Worm (Caenorhabditis elegans): ENCODE measurements around the gene R06F6.12.

The R06F6.12 gene

DNA sequence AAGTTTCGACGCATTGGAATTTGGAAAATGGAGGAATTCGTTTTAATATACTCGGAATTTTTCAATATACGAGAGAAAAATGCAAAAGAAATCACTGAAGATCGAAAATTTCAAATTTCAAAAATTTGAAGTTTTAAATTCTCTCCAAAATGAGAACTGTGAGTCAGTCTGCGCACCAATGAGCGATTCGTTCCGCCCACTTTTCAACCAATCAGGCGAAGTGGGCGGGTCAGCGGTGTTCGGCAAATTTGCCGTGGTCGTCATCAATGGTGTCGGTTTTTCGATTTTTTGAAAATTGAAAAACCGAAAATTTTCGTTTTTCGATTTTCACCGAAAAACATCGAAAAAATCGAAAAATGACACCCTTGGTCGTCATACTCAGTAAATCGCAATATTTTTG, 14.7 kb upstream of the R06F6.12 start:
- TF ChIP-seq alr-1 (tag; optimal IDR thresholded peaks at IDR 0.05; ENCODE audit: borderline replicate concordance): no peak
- TF ChIP-seq grh-1 (GFP tag; IDR thresholded peaks at IDR 0.05): no peak
- TF ChIP-seq ceh-8 (GFP tag; optimal IDR thresholded peaks at IDR 0.05): no peak
- no peak for TF ChIP-seq sox-4 (tag; optimal IDR thresholded peaks at IDR 0.05)
- no peak for TF ChIP-seq vab-15 (tag; optimal IDR thresholded peaks at IDR 0.05)
- TF ChIP-seq swsn-7 (tag; optimal IDR thresholded peaks at IDR 0.05): no peak
- TF ChIP-seq rnt-1 (tag; optimal IDR thresholded peaks at IDR 0.05): no peak
- TF ChIP-seq jun-1 (tag; optimal IDR thresholded peaks at IDR 0.05): no peak
- no peak for TF ChIP-seq C04F5.9 (tag; optimal IDR thresholded peaks at IDR 0.05)
- no peak for TF ChIP-seq mep-1 (tag; optimal IDR thresholded peaks at IDR 0.05)
- TF ChIP-seq aha-1 (tag; optimal IDR thresholded peaks at IDR 0.05): no peak
- no peak for TF ChIP-seq ceh-88 (GFP tag; IDR thresholded peaks at IDR 0.05)
- no peak for TF ChIP-seq nhr-20 (tag; optimal IDR thresholded peaks at IDR 0.05)
- no peak for TF ChIP-seq nhr-12 (tag; optimal IDR thresholded peaks at IDR 0.05)
- TF ChIP-seq zag-1 (tag; optimal IDR thresholded peaks at IDR 0.05): no peak
- TF ChIP-seq hlh-4 (tag; optimal IDR thresholded peaks at IDR 0.05): no peak
- TF ChIP-seq isw-1 (GFP tag; IDR thresholded peaks at IDR 0.05): no peak
- no peak for TF ChIP-seq elt-3 (tag; optimal IDR thresholded peaks at IDR 0.05)
- no peak for TF ChIP-seq lir-3 (tag; optimal IDR thresholded peaks at IDR 0.05; ENCODE audit: poor library complexity)

DNA sequence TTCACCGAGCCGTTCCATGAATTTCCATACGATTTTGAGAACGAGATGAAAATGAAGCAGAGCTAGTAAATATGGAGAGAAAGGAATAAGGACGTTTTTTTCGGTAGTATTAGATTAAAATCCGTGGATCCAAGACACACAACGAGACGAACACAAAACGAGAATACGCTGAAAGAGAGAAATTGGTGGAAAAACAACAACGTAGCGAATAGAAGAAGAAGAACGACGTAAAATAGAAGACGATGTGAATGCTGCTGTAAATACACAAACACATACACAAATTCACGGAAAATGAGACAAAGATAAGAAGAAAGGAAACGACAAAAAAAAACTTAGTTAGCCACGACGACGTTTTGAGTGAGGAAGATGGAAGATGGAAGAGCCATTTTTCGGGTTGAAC, 10.8 kb upstream of the R06F6.12 start:
- TF ChIP-seq lsy-2 (tag; optimal IDR thresholded peaks at IDR 0.05) (no peak), lin-15B (tag; optimal IDR thresholded peaks at IDR 0.05) (no peak), snpc-4 (tag; optimal IDR thresholded peaks at IDR 0.05) (no peak), ama-1 (optimal IDR thresholded peaks at IDR 0.05) (no peak), ztf-11 (tag; optimal IDR thresholded peaks at IDR 0.05) (no peak), sup-37 (GFP tag; optimal IDR thresholded peaks at IDR 0.05) (no peak), nhr-71 (tag; optimal IDR thresholded peaks at IDR 0.05) (no peak), nhr-77 (tag; optimal IDR thresholded peaks at IDR 0.05) (no peak), unc-98 (GFP tag; IDR thresholded peaks at IDR 0.05) (no peak), blmp-1 (tag; optimal IDR thresholded peaks at IDR 0.05) (no peak), lin-35 (GFP tag; optimal IDR thresholded peaks at IDR 0.05) (no peak), unc-130 (tag; optimal IDR thresholded peaks at IDR 0.05) (no peak), egl-27 (tag; optimal IDR thresholded peaks at IDR 0.05) (no peak), dpl-1 (GFP tag; optimal IDR thresholded peaks at IDR 0.05) (no peak), ztf-4 (tag; optimal IDR thresholded peaks at IDR 0.05) (no peak), sox-4 (tag; optimal IDR thresholded peaks at IDR 0.05) (no peak)

DNA sequence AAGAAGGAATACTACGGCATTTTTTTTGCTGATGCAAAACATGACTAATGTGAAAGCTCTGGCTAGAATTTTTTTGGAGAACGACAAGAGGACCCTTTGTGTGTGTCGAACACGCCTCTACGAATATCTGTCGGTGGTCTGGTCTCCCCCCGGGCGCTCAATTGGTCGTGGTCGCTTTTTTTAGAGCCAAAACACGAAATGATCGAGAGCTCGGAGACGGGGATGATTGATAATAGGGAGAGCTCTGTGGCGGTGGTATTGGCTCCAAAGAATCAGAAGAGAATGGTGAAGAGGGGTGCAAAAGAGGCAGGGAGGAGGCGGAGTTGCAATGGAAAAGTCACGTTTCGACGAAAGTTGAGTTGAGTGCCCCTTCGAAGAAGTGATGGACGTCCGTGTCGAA, 5.7 kb upstream of the R06F6.12 start:
- TF ChIP-seq dpl-1 (GFP tag; optimal IDR thresholded peaks at IDR 0.05): no peak
- TF ChIP-seq lin-39 (tag; optimal IDR thresholded peaks at IDR 0.05): no peak
- no peak for TF ChIP-seq C16A3.4 (tag; optimal IDR thresholded peaks at IDR 0.05)
- TF ChIP-seq tbx-2 (tag; optimal IDR thresholded peaks at IDR 0.05): no peak
- no peak for TF ChIP-seq aly-2 (tag; optimal IDR thresholded peaks at IDR 0.05)
- no peak for TF ChIP-seq unc-98 (GFP tag; IDR thresholded peaks at IDR 0.05)
- no peak for TF ChIP-seq hlh-4 (tag; optimal IDR thresholded peaks at IDR 0.05)
- no peak for TF ChIP-seq mab-9 (GFP tag; IDR thresholded peaks at IDR 0.05)
- TF ChIP-seq irx-1 (tag; optimal IDR thresholded peaks at IDR 0.05): no peak
- TF ChIP-seq ceh-88 (GFP tag; IDR thresholded peaks at IDR 0.05): no peak
- TF ChIP-seq nhr-28 (tag; optimal IDR thresholded peaks at IDR 0.05): no peak
- no peak for TF ChIP-seq efl-3 (GFP tag; optimal IDR thresholded peaks at IDR 0.05)
- no peak for TF ChIP-seq lin-15B (tag; optimal IDR thresholded peaks at IDR 0.05)
- TF ChIP-seq mep-1 (tag; optimal IDR thresholded peaks at IDR 0.05): no peak
- no peak for TF ChIP-seq mdl-1 (tag; optimal IDR thresholded peaks at IDR 0.05)

Data from whole organism, L1 larva.